Worm (Caenorhabditis elegans) whole organism, L3 larva: Measurements from ENCODE around the gene C17A2.3.

ENCODE experiments used
- R02D3.7 ChIP-seq: fragments of 150-350 bp; optimal IDR thresholded peaks from 2 replicates; lab custom pipeline; 2014; ENCODE audit warnings: missing biosample characterization, missing genetic modification characterization
- ZK546.5 ChIP-seq: sonication (generic microtip); optimal IDR thresholded peaks from 2 replicates; lab custom pipeline; 2017; ENCODE audit warnings: missing biosample characterization, missing genetic modification characterization
- aly-2 ChIP-seq: fragments of 150-350 bp; optimal IDR thresholded peaks from 2 replicates; lab custom pipeline; 2014; ENCODE audit warnings: missing biosample characterization, missing genetic modification characterization
- ceh-28 ChIP-seq: fragments of 150-350 bp; optimal IDR thresholded peaks from 2 replicates; lab custom pipeline; 2014; ENCODE audit warnings: missing biosample characterization, missing genetic modification reagents, missing genetic modification characterization
- ceh-82 ChIP-seq: fragments of 150-350 bp; optimal IDR thresholded peaks from 2 replicates; lab custom pipeline; 2014; ENCODE audit warnings: missing biosample characterization, missing genetic modification characterization
- daf-12 ChIP-seq: fragments of 150-350 bp; optimal IDR thresholded peaks from 2 replicates; lab custom pipeline; 2014; ENCODE audit warnings: missing biosample characterization, missing genetic modification reagents, missing genetic modification characterization
- egl-27 ChIP-seq: sonication (generic microtip); optimal IDR thresholded peaks from 4 replicates; lab custom pipeline; 2017; ENCODE audit warnings: missing biosample characterization, missing genetic modification reagents, missing genetic modification characterization
- elt-2 ChIP-seq: sonication (generic microtip); optimal IDR thresholded peaks from 2 replicates; lab custom pipeline; 2016; ENCODE audit warnings: missing genetic modification reagents, mild to moderate bottlenecking, missing genetic modification characterization, missing compliant biosample characterization
- elt-3 ChIP-seq, 3 experiments: fragments of 150-350 bp in 1 of 3; sonication (generic microtip) in 2 of 3; optimal IDR thresholded peaks; 2 replicates in 2 of 3; 4 replicates in 1 of 3; lab custom pipeline; 2014 to 2017; ENCODE audit warnings: missing biosample characterization in 3 of 3, missing genetic modification characterization in 3 of 3
- eor-1 ChIP-seq, 2 experiments: fragments of 150-350 bp; optimal IDR thresholded peaks; 2 replicates each; lab custom pipeline; 2014 to 2018; ENCODE audit warnings: missing biosample characterization in 2 of 2, missing genetic modification characterization in 2 of 2
- fkh-10 ChIP-seq: sonication (generic microtip); optimal IDR thresholded peaks from 2 replicates; lab custom pipeline; 2017; ENCODE audit warnings: missing biosample characterization, missing genetic modification reagents, missing genetic modification characterization
- fkh-2 ChIP-seq: fragments of 150-350 bp; optimal IDR thresholded peaks from 2 replicates; lab custom pipeline; 2014; ENCODE audit warnings: missing biosample characterization, missing genetic modification reagents, missing genetic modification characterization
- fos-1 ChIP-seq: fragments of 150-350 bp; optimal IDR thresholded peaks from 2 replicates; lab custom pipeline; 2014; ENCODE audit warnings: missing biosample characterization, missing genetic modification characterization
- hmg-11 ChIP-seq: sonication (generic microtip); optimal IDR thresholded peaks from 2 replicates; lab custom pipeline; 2016; ENCODE audit warnings: missing genetic modification characterization, missing compliant biosample characterization
- jun-1 ChIP-seq: fragments of 150-350 bp; optimal IDR thresholded peaks from 2 replicates; lab custom pipeline; 2014; ENCODE audit warnings: missing biosample characterization, missing genetic modification reagents, missing genetic modification characterization
- lin-15B ChIP-seq: fragments of 150-350 bp; optimal IDR thresholded peaks from 2 replicates; lab custom pipeline; 2014; ENCODE audit warnings: missing biosample characterization, missing genetic modification characterization
- lin-39 ChIP-seq: fragments of 150-350 bp; optimal IDR thresholded peaks from 2 replicates; lab custom pipeline; 2018; ENCODE audit warnings: missing biosample characterization, missing genetic modification reagents, missing genetic modification characterization
- mdl-1 ChIP-seq: fragments of 150-350 bp; optimal IDR thresholded peaks from 2 replicates; lab custom pipeline; 2014; ENCODE audit warnings: missing biosample characterization, missing genetic modification characterization
- nfya-1 ChIP-seq: sonication (generic microtip); optimal IDR thresholded peaks from 2 replicates; lab custom pipeline; 2017; ENCODE audit warnings: missing genetic modification characterization, mild to moderate bottlenecking, missing compliant biosample characterization, antibody characterized with exemption, moderate library complexity; ENCODE audit not compliant: insufficient read depth
- nhr-11 ChIP-seq: fragments of 150-350 bp; optimal IDR thresholded peaks from 2 replicates; lab custom pipeline; 2014; ENCODE audit warnings: missing biosample characterization, missing genetic modification characterization
- nhr-12 ChIP-seq: fragments of 150-350 bp; optimal IDR thresholded peaks from 2 replicates; lab custom pipeline; 2014; ENCODE audit warnings: missing biosample characterization, missing genetic modification characterization
- nhr-23 ChIP-seq: fragments of 150-350 bp; optimal IDR thresholded peaks from 2 replicates; lab custom pipeline; 2014; ENCODE audit warnings: missing biosample characterization, missing genetic modification reagents, missing genetic modification characterization
- nhr-43 ChIP-seq: sonication (generic microtip); optimal IDR thresholded peaks from 2 replicates; lab custom pipeline; 2016; ENCODE audit warnings: mild to moderate bottlenecking, missing genetic modification characterization, missing compliant biosample characterization; ENCODE audit not compliant: poor library complexity, severe bottlenecking
- pha-4 ChIP-seq: fragments of 150-350 bp; optimal IDR thresholded peaks from 2 replicates; lab custom pipeline; 2014; ENCODE audit warnings: missing biosample characterization, missing genetic modification reagents, missing genetic modification characterization
- pqm-1 ChIP-seq: fragments of 150-350 bp; optimal IDR thresholded peaks from 2 replicates; lab custom pipeline; 2017; ENCODE audit warnings: missing biosample characterization, missing genetic modification characterization, inconsistent platforms
- skn-1 ChIP-seq: fragments of 150-350 bp; optimal IDR thresholded peaks from 2 replicates; lab custom pipeline; 2014; ENCODE audit warnings: missing biosample characterization, missing genetic modification characterization
- snpc-4 ChIP-seq: fragments of 150-350 bp; optimal IDR thresholded peaks from 2 replicates; lab custom pipeline; 2014; ENCODE audit warnings: missing biosample characterization, missing genetic modification characterization
- unc-39 ChIP-seq: sonication (generic microtip); optimal IDR thresholded peaks from 4 replicates; lab custom pipeline; 2017; ENCODE audit warnings: missing biosample characterization, missing genetic modification characterization
- unc-62 ChIP-seq: fragments of 150-350 bp; sonication (generic microtip); optimal IDR thresholded peaks from 4 replicates; lab custom pipeline; 2014; ENCODE audit warnings: missing biosample characterization, missing genetic modification reagents, missing genetic modification characterization
- zag-1 ChIP-seq: fragments of 150-350 bp; optimal IDR thresholded peaks from 2 replicates; lab custom pipeline; 2014; ENCODE audit warnings: missing biosample characterization, missing genetic modification characterization
- ztf-11 ChIP-seq: fragments of 150-350 bp; optimal IDR thresholded peaks from 2 replicates; lab custom pipeline; 2014; ENCODE audit warnings: missing biosample characterization, missing genetic modification characterization
- ztf-4 ChIP-seq: fragments of 150-350 bp; optimal IDR thresholded peaks from 2 replicates; lab custom pipeline; 2014; ENCODE audit warnings: missing biosample characterization, missing genetic modification characterization

Gene C17A2.3

DNA sequence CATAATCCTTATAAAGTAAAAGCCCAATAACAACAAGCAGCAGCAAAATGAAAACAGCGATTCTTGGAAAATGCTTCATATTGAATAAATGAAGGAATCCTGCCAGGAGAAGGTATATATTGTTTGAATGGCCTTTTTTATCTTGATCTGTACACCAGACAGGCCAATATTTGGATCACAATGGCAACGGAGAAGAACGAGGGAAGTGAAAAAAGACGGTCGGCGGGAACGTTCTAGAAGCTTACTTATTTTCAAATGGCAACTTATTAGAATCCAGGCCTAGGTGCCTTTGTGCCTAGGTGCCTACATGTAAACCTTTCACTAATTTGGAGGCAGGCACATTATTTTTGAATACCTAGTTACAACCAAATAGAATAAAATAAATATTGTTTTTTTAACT is 15.6 kb upstream of the C17A2.3 start, which contains the start of gene F54D10.8:
Gene F54D10.8, minus strand, starts transcription at position 101 of the 400 bp plus-strand sequence.
- TF ChIP-seq jun-1 (tag; lab: Kevin White, UChicago) (no peak), aly-2 (tag; lab: Kevin White, UChicago) (no peak), ceh-82 (tag; lab: Kevin White, UChicago) (no peak), ztf-4 (tag; lab: Kevin White, UChicago) (no peak), egl-27 (tag; lab: Kevin White, UChicago) (no peak)

- no peak for TF ChIP-seq mdl-1 (tag; lab: Kevin White, UChicago)
- TF ChIP-seq, all 47 proteins: peak for 0
Observed at ce11 chrII:3829623-3830022, 13.8 kb upstream of the C17A2.3 start.

DNA sequence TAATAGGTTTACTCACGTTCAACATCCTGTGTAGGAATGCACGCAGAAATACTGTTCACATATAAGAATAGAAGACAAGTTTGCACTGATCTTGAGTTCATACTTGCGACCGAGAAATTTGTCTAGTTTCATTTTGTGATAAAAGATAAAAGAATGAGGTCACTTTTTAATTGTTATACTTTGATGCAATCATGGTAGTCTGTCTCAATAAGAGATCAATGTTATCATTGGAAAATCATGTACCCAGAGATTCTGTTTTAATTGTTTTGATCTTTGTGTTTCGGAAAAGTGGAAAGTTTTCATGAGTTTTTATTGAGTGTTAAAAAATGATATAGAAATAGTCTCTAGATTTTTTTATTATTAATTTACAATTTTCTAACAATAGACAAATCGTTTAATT is 11.0 kb upstream of the C17A2.3 start, which contains the start of gene F54D10.9:
Gene F54D10.9, minus strand, starts transcription at position 101 of the 400 bp plus-strand sequence.
- no peak for TF ChIP-seq ztf-4 (tag; lab: Kevin White, UChicago)
- TF ChIP-seq snpc-4 (tag; lab: Kevin White, UChicago) = no peak
- no peak for TF ChIP-seq unc-62 (GFP tag; lab: Kevin White, UChicago)
- TF ChIP-seq daf-12 (tag; lab: Kevin White, UChicago) = no peak
- no peak for TF ChIP-seq mdl-1 (tag; lab: Kevin White, UChicago)
- TF ChIP-seq fkh-10 = no peak
- no peak for TF ChIP-seq nhr-12
- TF ChIP-seq zag-1 (tag; lab: Kevin White, UChicago) = no peak
- no peak for TF ChIP-seq pha-4 (tag; lab: Kevin White, UChicago)
- no peak for TF ChIP-seq unc-39 (tag; lab: Kevin White, UChicago)
- no peak for TF ChIP-seq ZK546.5 (tag; lab: Kevin White, UChicago)
- TF ChIP-seq ceh-28 = no peak

DNA sequence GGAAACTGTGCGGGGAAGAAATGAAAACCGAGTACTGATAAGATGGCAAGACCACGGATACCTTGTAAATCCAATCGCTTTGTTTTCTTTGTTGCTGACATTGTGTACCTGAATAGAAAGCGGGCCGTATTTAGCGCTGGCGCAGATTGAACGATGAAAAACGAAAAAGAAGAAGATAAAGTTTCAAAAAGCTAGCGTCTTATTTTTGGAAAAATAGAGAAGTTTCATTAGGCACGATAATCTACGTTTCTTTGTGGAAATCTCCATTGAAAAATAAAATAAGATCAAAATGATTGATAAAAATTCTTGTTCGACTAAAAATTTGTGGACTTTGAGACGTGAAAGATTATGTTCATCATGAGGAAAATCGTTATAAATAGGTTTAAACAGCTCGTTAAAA is 7.5 kb upstream of the C17A2.3 start, which contains the start of gene oac-4:
Gene oac-4, minus strand, starts transcription at position 101 of the 400 bp plus-strand sequence.
- no peak for TF ChIP-seq skn-1 (tag; lab: Kevin White, UChicago)
- TF ChIP-seq ceh-28 = no peak
- no peak for TF ChIP-seq ztf-11
- TF ChIP-seq pha-4 (tag; lab: Kevin White, UChicago) = no peak
- TF ChIP-seq elt-3 (tag; optimal IDR thresholded peaks at IDR 0.05; lab: Kevin White, UChicago) = no peak
- no peak for TF ChIP-seq fos-1 (tag; lab: Kevin White, UChicago)
- TF ChIP-seq fkh-2 (tag; lab: Kevin White, UChicago) = no peak
- TF ChIP-seq, all 47 proteins: peak for 0

- TF ChIP-seq pha-4 (tag; lab: Kevin White, UChicago) (no peak), nhr-23 (tag; lab: Kevin White, UChicago) (no peak), R02D3.7 (no peak), aly-2 (tag; lab: Kevin White, UChicago) (no peak), elt-2 (tag; lab: Kevin White, UChicago) (no peak), egl-27 (tag; lab: Kevin White, UChicago) (no peak), nhr-11 (tag; lab: Kevin White, UChicago) (no peak), lin-15B (tag; lab: Kevin White, UChicago) (no peak), pqm-1 (no peak), fkh-10 (no peak)
Observed at ce11 chrII:3839562-3839961, 3.8 kb upstream of the C17A2.3 start, which contains the start of gene C17A2.4. Gene C17A2.4, plus strand, starts transcription at chrII:3839862.

ce11 chrII:3846028-3846427 is 2.6 kb downstream of the C17A2.3 start, which contains the start of gene C17A2.2:
Gene C17A2.2, plus strand, starts transcription at chrII:3846328.
- no peak for TF ChIP-seq nhr-11 (tag; lab: Kevin White, UChicago)
- TF ChIP-seq nhr-43 (tag; lab: Kevin White, UChicago) = no peak
- no peak for TF ChIP-seq pqm-1
- no peak for TF ChIP-seq lin-39
- TF ChIP-seq elt-3 (tag; optimal IDR thresholded peaks at IDR 0.05; lab: Kevin White, UChicago) = no peak
- TF ChIP-seq jun-1 (tag; lab: Kevin White, UChicago) = no peak
- TF ChIP-seq nfya-1 (tag; lab: Kevin White, UChicago) = no peak
- no peak for TF ChIP-seq eor-1 (tag; optimal IDR thresholded peaks at IDR 0.05; lab: Kevin White, UChicago)
- no peak for TF ChIP-seq hmg-11 (tag; lab: Kevin White, UChicago)
- TF ChIP-seq egl-27 (tag; lab: Kevin White, UChicago) = no peak
